Worm (Caenorhabditis elegans) whole organism, L3 larva: Measurements from ENCODE around the gene F34D10.8.

Experiments
- ama-1 ChIP-seq: fragments of 150-350 bp; optimal IDR thresholded peaks from 2 replicates; lab custom pipeline; 2018
- ceh-82 ChIP-seq: fragments of 150-350 bp; optimal IDR thresholded peaks from 2 replicates; lab custom pipeline; 2014; ENCODE audit warnings: missing biosample characterization, missing genetic modification characterization
- elt-1 ChIP-seq: fragments of 150-350 bp; optimal IDR thresholded peaks from 2 replicates; lab custom pipeline; 2014; ENCODE audit warnings: missing biosample characterization, missing genetic modification characterization
- lin-39 ChIP-seq: fragments of 150-350 bp; optimal IDR thresholded peaks from 2 replicates; lab custom pipeline; 2018; ENCODE audit warnings: missing biosample characterization, missing genetic modification reagents, missing genetic modification characterization
- nhr-12 ChIP-seq: fragments of 150-350 bp; optimal IDR thresholded peaks from 2 replicates; lab custom pipeline; 2014; ENCODE audit warnings: missing biosample characterization, missing genetic modification characterization
- nhr-25 ChIP-seq: sonication (generic microtip); optimal IDR thresholded peaks from 2 replicates; lab custom pipeline; 2017; ENCODE audit warnings: missing biosample characterization, missing genetic modification characterization
- nhr-77 ChIP-seq: fragments of 150-350 bp; optimal IDR thresholded peaks from 2 replicates; lab custom pipeline; 2014; ENCODE audit warnings: missing biosample characterization, missing genetic modification characterization
- pha-4 ChIP-seq: fragments of 150-350 bp; optimal IDR thresholded peaks from 2 replicates; lab custom pipeline; 2014; ENCODE audit warnings: missing biosample characterization, missing genetic modification reagents, missing genetic modification characterization
- pqm-1 ChIP-seq: fragments of 150-350 bp; optimal IDR thresholded peaks from 2 replicates; lab custom pipeline; 2017; ENCODE audit warnings: missing biosample characterization, missing genetic modification characterization, inconsistent platforms
- sea-2 ChIP-seq: fragments of 150-350 bp; sonication (generic microtip); optimal IDR thresholded peaks from 4 replicates; lab custom pipeline; 2014; ENCODE audit warnings: missing biosample characterization, missing genetic modification reagents, missing genetic modification characterization

DNA sequence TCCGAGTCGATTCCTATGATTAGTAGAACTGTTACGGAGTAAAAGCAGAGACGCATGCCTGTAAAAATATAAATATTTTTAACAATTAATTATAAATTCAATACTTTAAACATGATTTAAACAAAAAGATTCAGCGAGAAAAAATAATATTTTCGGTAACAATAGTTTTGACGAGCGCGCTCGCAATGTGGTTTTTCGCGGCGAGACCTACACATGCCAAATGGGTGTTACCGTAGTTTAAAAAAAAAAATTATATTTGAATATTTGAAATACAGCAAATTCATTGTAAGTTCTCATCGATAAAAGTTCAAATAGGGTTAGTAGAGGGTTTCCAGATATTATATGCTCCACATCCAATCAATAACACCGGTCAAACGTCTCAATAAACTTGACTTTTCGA, 4.1 kb upstream of the F34D10.8 start, which contains the start of gene gldi-5:
- no peak for TF ChIP-seq nhr-77 (tag; lab: Kevin White, UChicago)
- TF ChIP-seq nhr-12 (tag; lab: Kevin White, UChicago) = no peak
- TF ChIP-seq elt-1 (tag; lab: Kevin White, UChicago) = no peak
- no peak for TF ChIP-seq ama-1 (lab: Kevin White, UChicago)
- no peak for TF ChIP-seq sea-2 (GFP tag; lab: Kevin White, UChicago)
- no peak for TF ChIP-seq pqm-1
- TF ChIP-seq ceh-82 (tag; lab: Kevin White, UChicago) = no peak
- no peak for TF ChIP-seq pha-4 (tag; lab: Kevin White, UChicago)
- no peak for TF ChIP-seq nhr-25 (tag; lab: Kevin White, UChicago)
- TF ChIP-seq lin-39 (tag; lab: Kevin White, UChicago) = no peak
